Worm (Caenorhabditis elegans): ENCODE measurements around the gene kbp-3.

DNA sequence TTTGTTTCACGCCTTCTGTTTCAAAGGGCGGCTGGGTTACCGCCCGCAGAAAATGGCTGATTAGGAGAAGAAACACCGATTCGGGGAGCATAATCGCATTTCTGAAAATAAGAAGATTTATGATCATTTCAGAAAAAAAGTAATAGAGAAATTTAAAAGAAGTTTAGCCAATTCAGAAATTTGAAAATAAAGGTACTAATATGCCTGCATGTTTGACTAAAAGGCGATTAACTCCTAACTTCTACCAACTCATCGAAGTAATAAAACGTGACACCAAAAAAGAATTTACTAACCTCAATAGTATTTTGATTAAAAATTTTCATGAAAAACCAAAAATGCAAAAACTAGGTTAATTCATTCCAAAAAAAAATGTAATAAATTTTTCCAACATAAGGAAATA is 34.9 kb upstream of the kbp-3 start, which contains the start of gene plx-2:
- TF ChIP-seq F49E8.2 (tag; optimal IDR thresholded peaks at IDR 0.05; ENCODE audit: borderline replicate concordance) (no peak), ceh-62 (tag; optimal IDR thresholded peaks at IDR 0.05) (no peak), cey-2 (tag; optimal IDR thresholded peaks at IDR 0.05; ENCODE audit: borderline replicate concordance, insufficient read depth) (no peak), ces-1 (GFP tag; optimal IDR thresholded peaks at IDR 0.05) (no peak), ztf-11 (tag; optimal IDR thresholded peaks at IDR 0.05) (no peak), nhr-25 (tag; optimal IDR thresholded peaks at IDR 0.05; ENCODE audit: borderline replicate concordance, insufficient read depth) (no peak), pqm-1 (tag; optimal IDR thresholded peaks at IDR 0.05) (no peak), pha-4 (GFP tag; IDR thresholded peaks at IDR 0.05) (no peak), pha-4 (tag; optimal IDR thresholded peaks at IDR 0.05) (no peak), sdz-12 (GFP tag; optimal IDR thresholded peaks at IDR 0.05) (no peak)

Measured in whole organism, L4 larva.